Worm (Caenorhabditis elegans) whole organism, L2 larva: ENCODE measurements around the gene T03F6.4.

Experiments
- C34F6.9 ChIP-seq: fragments of 150-350 bp; optimal IDR thresholded peaks from 2 replicates; lab custom pipeline; 2014; ENCODE audit warnings: missing biosample characterization, missing genetic modification characterization
- Y55F3AM.14 ChIP-seq: fragments of 200-800 bp; sonication (Bioruptor generic); optimal IDR thresholded peaks from 2 replicates; lab custom pipeline; 2018; ENCODE audit warnings: mild to moderate bottlenecking, missing genetic modification characterization, missing compliant biosample characterization
- alr-1 ChIP-seq: fragments of 150-350 bp; optimal IDR thresholded peaks from 2 replicates; lab custom pipeline; 2014; ENCODE audit warnings: missing biosample characterization, missing genetic modification characterization
- ceh-82 ChIP-seq: fragments of 150-350 bp; optimal IDR thresholded peaks from 2 replicates; lab custom pipeline; 2014; ENCODE audit warnings: missing biosample characterization, missing genetic modification characterization
- crh-2 ChIP-seq: sonication (generic microtip); optimal IDR thresholded peaks from 2 replicates; lab custom pipeline; 2017; ENCODE audit warnings: missing biosample characterization, missing genetic modification characterization
- elt-1 ChIP-seq: fragments of 150-350 bp; optimal IDR thresholded peaks from 2 replicates; lab custom pipeline; 2014; ENCODE audit warnings: missing biosample characterization, missing genetic modification characterization
- elt-3 ChIP-seq: sonication (generic microtip); optimal IDR thresholded peaks from 2 replicates; lab custom pipeline; 2017; ENCODE audit warnings: missing biosample characterization, missing genetic modification characterization
- fos-1 ChIP-seq: fragments of 150-350 bp; optimal IDR thresholded peaks from 2 replicates; lab custom pipeline; 2014; ENCODE audit warnings: missing biosample characterization, missing genetic modification characterization
- gmeb-1 ChIP-seq: fragments of 150-350 bp; optimal IDR thresholded peaks from 2 replicates; lab custom pipeline; 2014; ENCODE audit warnings: missing biosample characterization, missing genetic modification characterization
- lin-13 ChIP-seq: fragments of 150-350 bp; optimal IDR thresholded peaks from 2 replicates; lab custom pipeline; 2014; ENCODE audit warnings: missing biosample characterization, missing genetic modification reagents, missing genetic modification characterization
- lin-39 ChIP-seq: fragments of 150-350 bp; optimal IDR thresholded peaks from 2 replicates; lab custom pipeline; 2014; ENCODE audit warnings: missing biosample characterization, missing genetic modification reagents, missing genetic modification characterization
- lsy-2 ChIP-seq, 2 experiments: fragments of 150-350 bp in 1 of 2; sonication (generic microtip) in 1 of 2; optimal IDR thresholded peaks; 2 replicates each; lab custom pipeline; 2014 to 2017; ENCODE audit warnings: missing biosample characterization in 2 of 2, missing genetic modification characterization in 2 of 2
- mdl-1 ChIP-seq, 2 experiments: fragments of 150-350 bp in 1 of 2; sonication (generic microtip) in 1 of 2; optimal IDR thresholded peaks; 2 replicates each; lab custom pipeline; 2017; ENCODE audit warnings: missing biosample characterization in 2 of 2, missing genetic modification characterization in 2 of 2
- nhr-10 ChIP-seq: sonication (generic microtip); optimal IDR thresholded peaks from 2 replicates; lab custom pipeline; 2017; ENCODE audit warnings: missing biosample characterization, missing genetic modification characterization
- nhr-11 ChIP-seq: fragments of 150-350 bp; optimal IDR thresholded peaks from 2 replicates; lab custom pipeline; 2014; ENCODE audit warnings: missing biosample characterization, missing genetic modification characterization
- nhr-12 ChIP-seq: fragments of 150-350 bp; optimal IDR thresholded peaks from 2 replicates; lab custom pipeline; 2014; ENCODE audit warnings: missing biosample characterization, missing genetic modification characterization
- nhr-129 ChIP-seq: fragments of 150-350 bp; optimal IDR thresholded peaks from 2 replicates; lab custom pipeline; 2014; ENCODE audit warnings: missing biosample characterization, missing genetic modification characterization
- nhr-21 ChIP-seq: fragments of 150-350 bp; optimal IDR thresholded peaks from 2 replicates; lab custom pipeline; 2014; ENCODE audit warnings: missing biosample characterization, missing genetic modification characterization
- nhr-23 ChIP-seq: fragments of 150-350 bp; optimal IDR thresholded peaks from 2 replicates; lab custom pipeline; 2014; ENCODE audit warnings: missing biosample characterization, missing genetic modification reagents, missing genetic modification characterization
- nhr-237 ChIP-seq: fragments of 150-350 bp; optimal IDR thresholded peaks from 2 replicates; lab custom pipeline; 2014; ENCODE audit warnings: missing biosample characterization, missing genetic modification characterization
- nhr-25 ChIP-seq: fragments of 150-350 bp; sonication (generic microtip); optimal IDR thresholded peaks from 3 replicates; lab custom pipeline; 2014; ENCODE audit warnings: missing biosample characterization, missing genetic modification characterization
- nhr-6 ChIP-seq: fragments of 150-350 bp; optimal IDR thresholded peaks from 2 replicates; lab custom pipeline; 2014; ENCODE audit warnings: missing biosample characterization, missing genetic modification characterization
- nhr-77 ChIP-seq: fragments of 150-350 bp; optimal IDR thresholded peaks from 2 replicates; lab custom pipeline; 2014; ENCODE audit warnings: missing biosample characterization, missing genetic modification characterization
- peb-1 ChIP-seq: fragments of 150-350 bp; optimal IDR thresholded peaks from 2 replicates; lab custom pipeline; 2014; ENCODE audit warnings: missing biosample characterization, missing genetic modification characterization
- sem-4 ChIP-seq: fragments of 150-350 bp; optimal IDR thresholded peaks from 2 replicates; lab custom pipeline; 2014; ENCODE audit warnings: missing biosample characterization, missing genetic modification reagents, missing genetic modification characterization
- skn-1 ChIP-seq: sonication (generic microtip); optimal IDR thresholded peaks from 2 replicates; lab custom pipeline; 2017; ENCODE audit warnings: missing biosample characterization, missing genetic modification characterization
- sma-3 ChIP-seq: sonication (generic microtip); optimal IDR thresholded peaks from 2 replicates; lab custom pipeline; 2016; ENCODE audit warnings: missing genetic modification reagents, missing genetic modification characterization, missing compliant biosample characterization
- sma-9 ChIP-seq, 2 experiments: fragments of 150-350 bp in 1 of 2; sonication (generic microtip) in 1 of 2; optimal IDR thresholded peaks; 2 replicates each; lab custom pipeline; 2014 to 2016; ENCODE audit warnings: missing genetic modification characterization in 2 of 2, mild to moderate bottlenecking in 1 of 2, missing biosample characterization in 1 of 2, missing compliant biosample characterization in 1 of 2, missing genetic modification reagents in 1 of 2, moderate library complexity in 1 of 2
- snpc-4 ChIP-seq: fragments of 150-350 bp; optimal IDR thresholded peaks from 2 replicates; lab custom pipeline; 2014; ENCODE audit warnings: missing biosample characterization, missing genetic modification characterization
- unc-39 ChIP-seq: fragments of 150-350 bp; optimal IDR thresholded peaks from 2 replicates; lab custom pipeline; 2014; ENCODE audit warnings: missing biosample characterization, missing genetic modification characterization
- unc-55 ChIP-seq: fragments of 150-350 bp; sonication (generic microtip); optimal IDR thresholded peaks from 3 replicates; lab custom pipeline; 2014; ENCODE audit warnings: missing biosample characterization, missing genetic modification reagents, missing genetic modification characterization
- unc-62 ChIP-seq: fragments of 150-350 bp; optimal IDR thresholded peaks from 2 replicates; lab custom pipeline; 2014; ENCODE audit warnings: missing biosample characterization, missing genetic modification reagents, missing genetic modification characterization
- zag-1 ChIP-seq: fragments of 150-350 bp; optimal IDR thresholded peaks from 2 replicates; lab custom pipeline; 2014; ENCODE audit warnings: missing biosample characterization, missing genetic modification characterization
- ztf-11 ChIP-seq: sonication (generic microtip); optimal IDR thresholded peaks from 2 replicates; lab custom pipeline; 2017; ENCODE audit warnings: missing biosample characterization, missing genetic modification characterization
- ztf-4 ChIP-seq: fragments of 150-350 bp; optimal IDR thresholded peaks from 2 replicates; lab custom pipeline; 2014; ENCODE audit warnings: missing biosample characterization, missing genetic modification characterization

Gene T03F6.4

DNA sequence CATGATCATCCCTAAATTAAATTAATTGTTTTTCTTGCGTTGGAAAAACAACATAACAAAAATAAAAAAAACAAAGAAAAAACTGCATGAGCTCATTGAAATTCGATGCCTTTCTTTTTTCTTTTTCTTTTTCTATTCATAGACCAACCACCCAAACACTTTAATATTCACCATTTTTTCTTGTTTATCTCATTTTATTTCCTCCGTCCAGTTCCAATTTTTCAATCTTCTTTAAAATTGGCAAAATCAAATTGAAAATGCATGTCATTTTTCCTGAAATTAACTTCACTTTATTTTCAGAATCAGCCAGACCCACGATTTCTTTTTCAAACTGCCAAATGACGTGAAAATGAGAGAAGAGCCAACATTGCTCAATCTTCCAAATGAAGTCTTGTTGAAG, at the start of gene T03F6.4:
T03F6.4 (plus strand) TSS at position 301 of the 400 bp plus-strand sequence.
- no peak for TF ChIP-seq nhr-12 (tag; lab: Kevin White, UChicago)
- TF ChIP-seq alr-1 (tag; lab: Kevin White, UChicago): no peak
- no peak for TF ChIP-seq unc-39 (tag; lab: Kevin White, UChicago)
- TF ChIP-seq unc-55 (GFP tag; lab: Kevin White, UChicago): peak; percentile 32
- TF ChIP-seq, all 48 proteins: peak for 1

DNA sequence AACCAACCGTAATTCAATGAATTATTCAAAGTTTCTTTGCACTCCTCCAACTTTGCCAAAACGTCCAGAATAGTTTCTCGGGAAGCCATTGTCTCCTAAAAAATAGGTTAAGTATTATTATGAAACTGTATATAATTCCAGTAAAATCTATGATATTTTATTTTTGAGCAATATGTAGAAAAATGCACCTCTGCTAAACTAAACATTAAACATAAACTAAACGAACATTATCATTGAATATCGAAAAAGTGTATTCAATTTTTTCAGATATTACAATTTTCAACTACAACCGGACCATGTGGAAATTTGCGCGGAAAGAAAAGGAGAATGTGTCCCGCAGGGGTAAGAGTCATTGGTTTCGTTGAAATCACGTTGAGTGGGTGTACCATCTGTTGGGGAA, 46.3 kb upstream of the T03F6.4 start, which contains the start of gene F53A2.3:
F53A2.3 (minus strand) TSS at position 101 of the 400 bp plus-strand sequence.
- TF ChIP-seq nhr-129 (tag; lab: Kevin White, UChicago) (no peak), unc-39 (tag; lab: Kevin White, UChicago) (no peak), nhr-21 (tag; lab: Kevin White, UChicago) (no peak), nhr-6 (tag; lab: Kevin White, UChicago) (no peak), zag-1 (tag; lab: Kevin White, UChicago) (no peak), ztf-4 (tag; lab: Kevin White, UChicago) (no peak), lsy-2 (tag; optimal IDR thresholded peaks at IDR 0.05; lab: Kevin White, UChicago) (no peak), ztf-11 (tag; lab: Kevin White, UChicago) (no peak), nhr-77 (tag; lab: Kevin White, UChicago) (no peak), C34F6.9 (tag; lab: Kevin White, UChicago) (no peak), Y55F3AM.14 (no peak), nhr-25 (tag; lab: Kevin White, UChicago) (no peak), nhr-23 (no peak)

DNA sequence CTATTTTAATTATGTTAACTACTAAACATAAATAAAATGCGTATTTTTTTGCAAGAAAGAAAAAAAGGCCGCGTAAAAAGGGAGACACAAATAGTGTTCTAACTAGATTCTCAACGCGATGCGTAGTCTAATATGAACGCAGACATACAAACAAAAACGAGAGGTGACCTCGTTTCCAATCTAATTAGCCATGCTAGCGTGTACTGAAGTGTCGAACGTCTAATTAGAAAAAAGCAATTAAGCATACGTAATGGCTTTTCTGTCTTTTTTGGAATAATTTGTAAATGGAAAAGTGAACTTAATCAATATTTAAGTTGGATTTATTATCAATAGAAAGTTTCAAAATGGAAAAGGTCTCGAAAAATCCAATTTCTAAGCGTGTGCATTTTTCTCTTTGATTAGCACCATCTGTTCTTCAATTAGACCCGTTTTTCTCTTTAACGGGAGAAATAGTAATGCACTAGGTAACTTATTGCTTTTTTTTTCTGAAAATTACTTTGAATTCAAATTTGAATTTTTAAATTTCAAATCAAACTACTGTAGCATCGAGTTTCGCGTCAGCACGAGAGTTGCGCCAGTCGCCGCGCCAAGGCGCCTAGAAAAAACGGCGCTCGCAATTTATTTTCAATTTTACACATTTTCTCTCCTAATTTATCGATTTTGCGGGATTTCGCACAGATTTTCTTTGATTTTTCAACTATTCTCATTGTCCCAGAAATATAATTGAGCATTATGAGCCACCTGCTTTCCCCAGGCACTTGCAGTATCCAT, 45.3 kb upstream of the T03F6.4 start:
- TF ChIP-seq lin-13 (GFP tag; lab: Kevin White, UChicago) (peak; percentile 68), gmeb-1 (tag; lab: Kevin White, UChicago) (peak; percentile 66), lsy-2 (tag; optimal IDR thresholded peaks at IDR 0.05; lab: Kevin White, UChicago) (peak in 1 of 2 experiments; percentile 72), unc-55 (GFP tag; lab: Kevin White, UChicago) (peak; percentile 46), snpc-4 (tag; lab: Kevin White, UChicago) (no peak)

DNA sequence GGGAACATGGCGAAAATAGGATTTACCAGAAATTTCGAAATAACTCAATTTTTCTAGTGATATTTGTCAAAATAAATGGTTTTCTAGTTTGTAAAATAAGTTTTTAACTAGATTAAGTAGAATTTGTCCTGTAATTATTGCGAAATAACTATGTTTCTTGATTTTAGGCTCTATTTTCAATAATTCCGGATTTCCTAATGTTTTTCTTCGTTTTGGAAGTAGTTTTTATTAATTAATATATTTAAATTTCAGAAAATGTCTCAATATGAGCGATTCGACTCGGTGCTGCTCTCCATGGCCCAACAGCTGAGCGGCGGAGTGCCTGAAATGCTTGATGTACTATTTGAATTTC, 44.7 kb upstream of the T03F6.4 start, which contains the start of gene nud-1:
nud-1 (plus strand) TSS at position 253 of the 352 bp plus-strand sequence.
- TF ChIP-seq sem-4 (tag; lab: Kevin White, UChicago) (no peak), nhr-129 (tag; lab: Kevin White, UChicago) (no peak), fos-1 (tag; lab: Kevin White, UChicago) (no peak), crh-2 (tag; lab: Kevin White, UChicago) (no peak), skn-1 (tag; lab: Kevin White, UChicago) (no peak), unc-62 (GFP tag; lab: Kevin White, UChicago) (no peak), nhr-21 (tag; lab: Kevin White, UChicago) (no peak), lin-39 (tag; lab: Kevin White, UChicago) (no peak), ceh-82 (tag; lab: Kevin White, UChicago) (no peak), unc-39 (tag; lab: Kevin White, UChicago) (no peak), nhr-237 (tag; lab: Kevin White, UChicago) (no peak), gmeb-1 (tag; lab: Kevin White, UChicago) (no peak), nhr-12 (tag; lab: Kevin White, UChicago) (no peak), elt-1 (tag; lab: Kevin White, UChicago) (no peak), mdl-1 (tag; optimal IDR thresholded peaks at IDR 0.05; lab: Kevin White, UChicago) (no peak), nhr-77 (tag; lab: Kevin White, UChicago) (no peak), peb-1 (no peak), sma-3 (GFP tag; lab: Kevin White, UChicago) (no peak), snpc-4 (tag; lab: Kevin White, UChicago) (no peak)

DNA sequence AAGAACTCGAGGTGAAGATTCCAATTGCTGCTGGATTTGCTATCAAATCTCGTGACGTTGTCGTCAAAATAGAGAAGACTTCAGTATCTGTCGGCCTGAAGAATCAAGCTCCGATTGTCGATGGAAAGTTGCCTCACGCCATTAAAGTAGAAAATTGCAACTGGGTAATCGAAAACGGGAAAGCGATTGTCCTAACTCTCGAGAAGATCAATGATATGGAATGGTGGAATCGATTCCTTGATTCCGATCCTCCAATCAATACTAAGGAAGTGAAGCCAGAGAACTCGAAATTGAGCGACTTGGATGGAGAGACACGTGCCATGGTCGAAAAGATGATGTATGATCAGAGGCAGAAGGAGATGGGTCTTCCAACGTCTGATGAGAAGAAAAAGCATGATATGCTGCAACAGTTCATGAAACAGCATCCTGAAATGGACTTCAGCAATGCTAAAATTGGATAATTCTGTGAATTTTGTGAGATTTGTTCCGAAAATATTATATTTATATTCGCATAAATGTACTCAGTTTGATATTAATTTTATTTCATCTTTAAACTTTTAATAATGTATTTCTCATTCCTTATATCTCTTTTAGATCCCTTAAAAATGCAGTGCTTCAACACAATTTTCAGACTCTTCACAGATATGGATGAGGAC, 43.7 kb upstream of the T03F6.4 start, which contains the start of gene dro-1:
dro-1 (plus strand) TSS at position 606 of the 656 bp plus-strand sequence.
- TF ChIP-seq elt-3 (tag; lab: Kevin White, UChicago) (no peak), nhr-129 (tag; lab: Kevin White, UChicago) (no peak), crh-2 (tag; lab: Kevin White, UChicago) (no peak), lin-39 (tag; lab: Kevin White, UChicago) (no peak), sma-3 (GFP tag; lab: Kevin White, UChicago) (no peak), nhr-77 (tag; lab: Kevin White, UChicago) (no peak), nhr-10 (tag; lab: Kevin White, UChicago) (no peak), nhr-11 (tag; lab: Kevin White, UChicago) (no peak), sma-9 (GFP tag; optimal IDR thresholded peaks at IDR 0.05; lab: Kevin White, UChicago) (no peak), sma-9 (tag; optimal IDR thresholded peaks at IDR 0.05; lab: Kevin White, UChicago) (no peak), sem-4 (tag; lab: Kevin White, UChicago) (no peak)
